Fruit fly (Drosophila melanogaster) whole organism, embryonic: Measurements from ENCODE around the gene CG16775.

Experiments used
- Adf1 ChIP-seq: fragments of 200-800 bp; sonication (Bioruptor generic); IDR thresholded peaks from 2 replicates; pipeline ENCODE4 v1.3.6; 2022; ENCODE audit warnings: missing biosample characterization, missing genetic modification characterization
- Blimp-1 ChIP-seq: fragments of 200-800 bp; sonication (Bioruptor generic); optimal IDR thresholded peaks from 3 replicates; lab custom pipeline; 2018; ENCODE audit warnings: missing biosample characterization, missing genetic modification characterization, mild to moderate bottlenecking, moderate library complexity, missing genetic modification reagents
- CG10147 ChIP-seq: fragments of 200-800 bp; sonication (Bioruptor generic); optimal IDR thresholded peaks from 2 replicates; lab custom pipeline; 2019; ENCODE audit warnings: missing biosample characterization, mild to moderate bottlenecking, missing genetic modification characterization, moderate library complexity
- CG11456 ChIP-seq: fragments of 200-800 bp; sonication (Bioruptor generic); IDR thresholded peaks from 3 replicates; pipeline ENCODE4 v1.3.6; 2022; ENCODE audit warnings: missing biosample characterization, missing genetic modification characterization
- CG11723 ChIP-seq: fragments of 200-800 bp; sonication (Bioruptor generic); optimal IDR thresholded peaks from 2 replicates; lab custom pipeline; 2017; ENCODE audit warnings: missing biosample characterization, mild to moderate bottlenecking, missing genetic modification characterization
- CG12942 ChIP-seq: fragments of 200-800 bp; sonication (Bioruptor generic); optimal IDR thresholded peaks from 3 replicates; lab custom pipeline; 2016; ENCODE audit warnings: missing biosample characterization, missing genetic modification characterization
- CG13123 ChIP-seq: fragments of 200-800 bp; sonication (Bioruptor generic); optimal IDR thresholded peaks from 2 replicates; lab custom pipeline; 2016; ENCODE audit warnings: missing biosample characterization, missing genetic modification characterization
- CG13775 ChIP-seq: fragments of 200-800 bp; sonication (Bioruptor generic); optimal IDR thresholded peaks from 3 replicates; lab custom pipeline; 2017; ENCODE audit warnings: missing biosample characterization, mild to moderate bottlenecking, missing genetic modification characterization
- CG14860 ChIP-seq: fragments of 200-800 bp; sonication (Bioruptor generic); IDR thresholded peaks from 3 replicates; pipeline ENCODE4 v1.3.6; 2022; ENCODE audit warnings: missing biosample characterization, missing genetic modification characterization; ENCODE audit not compliant: partially characterized antibody
- CG31365 ChIP-seq: fragments of 200-800 bp; sonication (Bioruptor generic); optimal IDR thresholded peaks from 2 replicates; lab custom pipeline; 2018; ENCODE audit warnings: missing biosample characterization, mild to moderate bottlenecking, missing genetic modification characterization
- CG32532 ChIP-seq: fragments of 200-800 bp; sonication (Bioruptor generic); IDR thresholded peaks from 2 replicates; pipeline ENCODE4 v1.3.6; 2022; ENCODE audit warnings: missing biosample characterization, missing genetic modification characterization
- CG33557 ChIP-seq: fragments of 200-800 bp; sonication (Bioruptor generic); optimal IDR thresholded peaks from 2 replicates; lab custom pipeline; 2019; ENCODE audit warnings: missing biosample characterization, mild to moderate bottlenecking, missing genetic modification characterization, moderate library complexity
- CG3726 ChIP-seq: fragments of 200-800 bp; sonication (Bioruptor generic); IDR thresholded peaks from 3 replicates; pipeline ENCODE4, ENCODE4 v1.3.6; 2022; ENCODE audit warnings: missing biosample characterization, missing genetic modification characterization
- CG4730 ChIP-seq: fragments of 200-800 bp; sonication (Bioruptor generic); IDR thresholded peaks from 2 replicates; pipeline ENCODE4 v1.3.6; 2022; ENCODE audit warnings: missing biosample characterization, missing genetic modification characterization
- CG5245 ChIP-seq: fragments of 200-800 bp; sonication (Bioruptor generic); optimal IDR thresholded peaks from 3 replicates; lab custom pipeline; 2016; ENCODE audit warnings: missing biosample characterization, missing genetic modification characterization
- CG6683 ChIP-seq: fragments of 200-800 bp; sonication (Bioruptor generic); optimal IDR thresholded peaks from 2 replicates; lab custom pipeline; 2017; ENCODE audit warnings: missing biosample characterization, mild to moderate bottlenecking, missing genetic modification characterization, missing genetic modification reagents
- CG9215 ChIP-seq: fragments of 200-800 bp; sonication (Bioruptor generic); IDR thresholded peaks from 2 replicates; pipeline ENCODE4 v1.3.6; 2022; ENCODE audit warnings: missing biosample characterization, missing genetic modification characterization
- E2f1 ChIP-seq: fragments of 200-800 bp; sonication (Bioruptor generic); IDR thresholded peaks from 2 replicates; pipeline ENCODE4 v1.3.6; 2022; ENCODE audit warnings: missing biosample characterization, missing genetic modification characterization
- E2f2 ChIP-seq: fragments of 200-800 bp; sonication (Bioruptor generic); IDR thresholded peaks from 2 replicates; pipeline ENCODE4 v1.3.6; 2022; ENCODE audit warnings: missing biosample characterization, missing genetic modification characterization
- Elba2 ChIP-seq: fragments of 200-800 bp; sonication (Bioruptor generic); optimal IDR thresholded peaks from 3 replicates; lab custom pipeline; 2016; ENCODE audit warnings: missing biosample characterization, missing genetic modification characterization
- Fer1 ChIP-seq: fragments of 200-800 bp; sonication (Bioruptor generic); optimal IDR thresholded peaks from 2 replicates; lab custom pipeline; 2017; ENCODE audit warnings: missing biosample characterization, mild to moderate bottlenecking, missing genetic modification characterization
- Hmx ChIP-seq: fragments of 200-800 bp; sonication (Bioruptor generic); optimal IDR thresholded peaks from 2 replicates; lab custom pipeline; 2016; ENCODE audit warnings: missing biosample characterization, missing genetic modification characterization
- Hr3 ChIP-seq: fragments of 200-800 bp; sonication (Bioruptor generic); optimal IDR thresholded peaks from 3 replicates; lab custom pipeline; 2016; ENCODE audit warnings: missing biosample characterization, missing genetic modification characterization
- Hr78 ChIP-seq, 2 experiments: fragments of 200-800 bp in 1 of 2; fragments of >200 bp in 1 of 2; sonication (Bioruptor generic) in 1 of 2; optimal IDR thresholded peaks; 2 replicates each; lab custom pipeline; 2017 to 2019; ENCODE audit warnings: missing biosample characterization in 2 of 2, missing genetic modification characterization in 2 of 2, mild to moderate bottlenecking in 1 of 2, moderate library complexity in 1 of 2
- Hsf ChIP-seq: fragments of 200-800 bp; sonication (Bioruptor generic); optimal IDR thresholded peaks from 3 replicates; lab custom pipeline; 2016; ENCODE audit warnings: missing biosample characterization, missing genetic modification characterization
- MTF-1 ChIP-seq: fragments of 200-800 bp; sonication (Bioruptor generic); optimal IDR thresholded peaks from 2 replicates; lab custom pipeline; 2018; ENCODE audit warnings: missing biosample characterization, mild to moderate bottlenecking, missing genetic modification characterization, borderline replicate concordance
- NFAT ChIP-seq: fragments of 200-800 bp; sonication (Bioruptor generic); IDR thresholded peaks from 2 replicates; pipeline ENCODE4 v1.3.6; 2022; ENCODE audit warnings: missing biosample characterization, missing genetic modification characterization
- Scr ChIP-seq: fragments of 200-800 bp; sonication (Bioruptor generic); IDR thresholded peaks from 2 replicates; pipeline ENCODE4 v1.3.6; 2022; ENCODE audit warnings: missing biosample characterization, missing genetic modification characterization; ENCODE audit not compliant: partially characterized antibody
- TFAM ChIP-seq: fragments of 200-800 bp; sonication (Bioruptor generic); optimal IDR thresholded peaks from 2 replicates; lab custom pipeline; 2017; ENCODE audit warnings: missing biosample characterization, missing genetic modification characterization, inconsistent platforms
- az2 ChIP-seq: fragments of 200-800 bp; sonication (Bioruptor generic); optimal IDR thresholded peaks from 3 replicates; lab custom pipeline; 2016; ENCODE audit warnings: missing biosample characterization, missing genetic modification characterization
- cad ChIP-seq: fragments of >200 bp; optimal IDR thresholded peaks from 2 replicates; lab custom pipeline; 2017; ENCODE audit warnings: missing biosample characterization, missing genetic modification characterization
- chinmo ChIP-seq: fragments of 200-800 bp; sonication (Bioruptor generic); IDR thresholded peaks from 4 replicates; pipeline ENCODE4 v1.3.6; 2022; ENCODE audit warnings: missing biosample characterization, missing genetic modification characterization; ENCODE audit not compliant: partially characterized antibody
- da ChIP-seq: fragments of 200-800 bp; sonication (Bioruptor generic); optimal IDR thresholded peaks from 2 replicates; lab custom pipeline; 2016; ENCODE audit warnings: missing biosample characterization, missing genetic modification characterization
- dpn ChIP-seq, 2 experiments: fragments of 200-800 bp; sonication (Bioruptor generic); optimal IDR thresholded peaks; 3 replicates each; lab custom pipeline; 2016; ENCODE audit warnings: missing biosample characterization in 2 of 2, missing genetic modification characterization in 2 of 2
- gcm ChIP-seq: fragments of 200-800 bp; sonication (Bioruptor generic); optimal IDR thresholded peaks from 2 replicates; lab custom pipeline; 2019; ENCODE audit warnings: missing biosample characterization, mild to moderate bottlenecking, missing genetic modification characterization, moderate library complexity
- inv ChIP-seq: fragments of 200-800 bp; sonication (Bioruptor generic); IDR thresholded peaks from 2 replicates; pipeline ENCODE4 v1.3.6; 2022; ENCODE audit warnings: missing biosample characterization, missing genetic modification characterization; ENCODE audit not compliant: partially characterized antibody
- kay ChIP-seq: fragments of 200-800 bp; sonication (Bioruptor generic); optimal IDR thresholded peaks from 2 replicates; lab custom pipeline; 2016; ENCODE audit warnings: missing biosample characterization, missing genetic modification characterization
- nmo ChIP-seq: fragments of 200-800 bp; sonication (Bioruptor generic); optimal IDR thresholded peaks from 2 replicates; lab custom pipeline; 2018; ENCODE audit warnings: missing biosample characterization, mild to moderate bottlenecking, missing genetic modification characterization, moderate library complexity
- peb ChIP-seq: fragments of 200-800 bp; sonication (Bioruptor generic); IDR thresholded peaks from 2 replicates; pipeline ENCODE4 v1.3.6; 2022; ENCODE audit warnings: missing biosample characterization, missing genetic modification characterization
- psq ChIP-seq: fragments of 200-800 bp; sonication (Bioruptor generic); optimal IDR thresholded peaks from 2 replicates; lab custom pipeline; 2017; ENCODE audit warnings: missing biosample characterization, missing genetic modification characterization
- schlank ChIP-seq: fragments of 200-800 bp; sonication (Bioruptor generic); optimal IDR thresholded peaks from 2 replicates; lab custom pipeline; 2018; ENCODE audit warnings: missing biosample characterization, mild to moderate bottlenecking, missing genetic modification characterization
- scrt ChIP-seq: fragments of 200-800 bp; sonication (Bioruptor generic); optimal IDR thresholded peaks from 2 replicates; lab custom pipeline; 2018; ENCODE audit warnings: missing biosample characterization, mild to moderate bottlenecking, missing genetic modification characterization, moderate library complexity
- seq ChIP-seq: fragments of 200-800 bp; sonication (Bioruptor generic); IDR thresholded peaks from 2 replicates; pipeline ENCODE4 v1.3.6; 2022; ENCODE audit warnings: missing biosample characterization, missing genetic modification characterization
- slou ChIP-seq: fragments of 200-800 bp; sonication (Bioruptor generic); optimal IDR thresholded peaks from 3 replicates; lab custom pipeline; 2016; ENCODE audit warnings: missing biosample characterization, missing genetic modification characterization
- ssp ChIP-seq: fragments of 200-800 bp; sonication (Bioruptor generic); IDR thresholded peaks from 2 replicates; pipeline ENCODE4 v1.3.6; 2022; ENCODE audit warnings: missing biosample characterization, missing genetic modification characterization
- trem ChIP-seq: fragments of 200-800 bp; optimal IDR thresholded peaks from 3 replicates; lab custom pipeline; 2019; ENCODE audit warnings: missing biosample characterization, mild to moderate bottlenecking, missing genetic modification characterization, moderate library complexity
- ttk ChIP-seq: fragments of 200-800 bp; sonication (Bioruptor generic); IDR thresholded peaks from 2 replicates; pipeline ENCODE4 v2.1.2; 2022; ENCODE audit warnings: missing biosample characterization, missing genetic modification characterization
- tup ChIP-seq: fragments of 200-800 bp; sonication (Bioruptor generic); optimal IDR thresholded peaks from 2 replicates; lab custom pipeline; 2016; ENCODE audit warnings: missing biosample characterization, mild to moderate bottlenecking, missing genetic modification characterization, moderate library complexity
- unc-4 ChIP-seq: fragments of 200-800 bp; sonication (Bioruptor generic); IDR thresholded peaks from 2 replicates; pipeline ENCODE4 v1.3.6; 2022; ENCODE audit warnings: missing biosample characterization, missing genetic modification characterization; ENCODE audit not compliant: partially characterized antibody
- z ChIP-seq: fragments of 200-800 bp; sonication (Bioruptor generic); IDR thresholded peaks from 3 replicates; pipeline ENCODE4 v1.3.6; 2022; ENCODE audit warnings: missing biosample characterization, missing genetic modification characterization
- zfh2 ChIP-seq: fragments of 200-800 bp; sonication (Bioruptor generic); optimal IDR thresholded peaks from 2 replicates; lab custom pipeline; 2016; ENCODE audit warnings: missing biosample characterization, missing genetic modification characterization

Gene CG16775

dm6 chr3L:17841085-17841606 lies 45.3 kb downstream of the CG16775 start, which contains the start of gene CG5577 (continued):
- TF ChIP-seq chinmo (GFP tag; lab: Robert Waterston, UW) (peak; percentile 86; the same call in 3 of the 4 replicates), peb (GFP tag; lab: Robert Waterston, UW) (no peak), ttk (no peak), psq (GFP tag; lab: Kevin White, UChicago) (no peak), dpn (GFP tag; optimal IDR thresholded peaks at IDR 0.05; lab: Kevin White, UChicago) (no peak), Scr (GFP tag; lab: Robert Waterston, UW) (peak; percentile 68), tup (GFP tag; lab: Kevin White, UChicago) (no peak), CG32532 (GFP tag; lab: Robert Waterston, UW) (peak; percentile 68), E2f1 (no peak), CG13775 (GFP tag; lab: Kevin White, UChicago) (no peak), Blimp-1 (GFP tag; lab: Kevin White, UChicago) (no peak), Hsf (peak; percentile 7), CG5245 (GFP tag; lab: Kevin White, UChicago) (no peak), schlank (tag; lab: Kevin White, UChicago) (no peak), Hr78 (GFP tag; optimal IDR thresholded peaks at IDR 0.05; lab: Kevin White, UChicago) (peak in 1 of 2 experiments; percentile 13), scrt (no peak), ssp (GFP tag; lab: Robert Waterston, UW) (no peak), zfh2 (GFP tag; lab: Kevin White, UChicago) (peak; percentile 9), CG14860 (GFP tag; lab: Robert Waterston, UW) (peak; percentile 43; the same call in 1 of the 3 replicates), unc-4 (GFP tag; lab: Robert Waterston, UW) (peak; percentile 75), slou (GFP tag; lab: Kevin White, UChicago) (no peak), CG11456 (GFP tag; lab: Robert Waterston, UW) (0 out of 3 replicates have a peak, but pooled peaks have one; percentile 21), MTF-1 (GFP tag; lab: Kevin White, UChicago) (no peak), da (no peak), cad (no peak), CG10147 (GFP tag; lab: Kevin White, UChicago) (no peak), Fer1 (GFP tag; lab: Kevin White, UChicago) (no peak), CG12942 (no peak), E2f2 (GFP tag; lab: Robert Waterston, UW) (no peak), CG4730 (no peak), CG33557 (no peak), trem (tag; lab: Kevin White, UChicago) (no peak), kay (GFP tag; lab: Kevin White, UChicago) (no peak), Hmx (no peak), CG3726 (GFP tag; lab: Robert Waterston, UW) (no peak), CG6683 (GFP tag; lab: Kevin White, UChicago) (no peak), Hr3 (no peak), Adf1 (peak; percentile 71; the same call in 1 of the 2 replicates), gcm (GFP tag; lab: Kevin White, UChicago) (no peak), NFAT (no peak), CG9215 (no peak), inv (GFP tag; lab: Robert Waterston, UW) (peak; percentile 45; the same call in 1 of the 2 replicates), az2 (GFP tag; lab: Kevin White, UChicago) (no peak), CG11723 (GFP tag; lab: Kevin White, UChicago) (no peak), TFAM (GFP tag; lab: Kevin White, UChicago) (no peak), CG13123 (no peak), Elba2 (GFP tag; lab: Kevin White, UChicago) (no peak), CG31365 (tag; lab: Kevin White, UChicago) (no peak), z (GFP tag; lab: Robert Waterston, UW) (0 out of 3 replicates have a peak, but pooled peaks have one; percentile 47), seq (no peak), nmo (GFP tag; lab: Kevin White, UChicago) (no peak)
